Worm (Caenorhabditis elegans): ENCODE measurements around the gene ced-5.
A peak's percentile ranks its signal among the peaks of the same experiment; 100 is the strongest.

- TF ChIP-seq med-1 (GFP tag; optimal IDR thresholded peaks at IDR 0.05; ENCODE audit: insufficient read depth) (no peak), cog-1 (tag; optimal IDR thresholded peaks at IDR 0.05) (peak; percentile 64)
Observed at ce11 chrIV:10483607-10484117, at the start of gene ced-5, which contains the start of gene F01D4.5.
